Worm (Caenorhabditis elegans): ENCODE measurements around the gene C14E2.1.

- TF ChIP-seq ceh-36 (tag; optimal IDR thresholded peaks at IDR 0.05) (no peak), pes-1 (GFP tag; IDR thresholded peaks at IDR 0.05) (no peak), ama-1 (optimal IDR thresholded peaks at IDR 0.05) (no peak), aly-1 (tag; optimal IDR thresholded peaks at IDR 0.05) (no peak), F13C5.2 (tag; optimal IDR thresholded peaks at IDR 0.05) (no peak)
These were observed 5.0 kb upstream of the C14E2.1 start, which contains the start of gene C14E2.4 for ce11 chrX:1821235-1821634.

Data from whole organism, early embryonic.